Fruit fly (Drosophila melanogaster) whole organism, pupa: ENCODE results near the gene Cyp313b1.
A peak's percentile ranks its signal among the peaks of the same experiment; 100 is the strongest.

Experiments used
- CG10348 ChIP-seq: fragments of 200-800 bp; sonication (Bioruptor generic); IDR thresholded peaks from 2 replicates; pipeline ENCODE4 v1.3.6; 2022; ENCODE audit warnings: missing biosample characterization, missing genetic modification characterization
- CG12605 ChIP-seq: fragments of 200-800 bp; sonication (Bioruptor generic); IDR thresholded peaks from 2 replicates; pipeline ENCODE4 v1.3.6; 2022; ENCODE audit warnings: missing biosample characterization, missing genetic modification characterization
- CG13204 ChIP-seq: fragments of 200-800 bp; sonication (Bioruptor generic); optimal IDR thresholded peaks from 2 replicates; lab custom pipeline; 2018; ENCODE audit warnings: missing biosample characterization, mild to moderate bottlenecking, missing genetic modification characterization, moderate library complexity
- CG14655 ChIP-seq: fragments of 200-800 bp; sonication (Bioruptor generic); optimal IDR thresholded peaks from 3 replicates; lab custom pipeline; 2017; ENCODE audit warnings: mild to moderate bottlenecking, missing biosample characterization, missing genetic modification reagents, missing genetic modification characterization
- CG15710 ChIP-seq: fragments of 200-800 bp; sonication (Bioruptor generic); optimal IDR thresholded peaks from 2 replicates; lab custom pipeline; 2018; ENCODE audit warnings: missing biosample characterization, mild to moderate bottlenecking, missing genetic modification characterization, moderate library complexity
- CG17806 ChIP-seq: fragments of 200-800 bp; sonication (Bioruptor generic); optimal IDR thresholded peaks from 2 replicates; lab custom pipeline; 2018; ENCODE audit warnings: missing biosample characterization, mild to moderate bottlenecking, missing genetic modification characterization, moderate library complexity
- CG32121 ChIP-seq: fragments of 200-800 bp; sonication (Bioruptor generic); IDR thresholded peaks from 2 replicates; pipeline ENCODE4 v1.3.6; 2022; ENCODE audit warnings: missing biosample characterization, missing genetic modification characterization
- CG34367 ChIP-seq: fragments of 200-800 bp; sonication (Bioruptor generic); optimal IDR thresholded peaks from 2 replicates; lab custom pipeline; 2018; ENCODE audit warnings: missing biosample characterization, mild to moderate bottlenecking, missing genetic modification characterization
- CG4496 ChIP-seq: fragments of 200-800 bp; sonication (Bioruptor generic); IDR thresholded peaks from 3 replicates; pipeline ENCODE4 v1.3.6; 2022; ENCODE audit warnings: missing biosample characterization, missing genetic modification characterization
- CG8159 ChIP-seq: fragments of 200-800 bp; sonication (Bioruptor generic); optimal IDR thresholded peaks from 3 replicates; lab custom pipeline; 2018; ENCODE audit warnings: missing biosample characterization, mild to moderate bottlenecking, missing genetic modification characterization, moderate library complexity
- CG8301 ChIP-seq: fragments of 200-800 bp; sonication (Bioruptor generic); optimal IDR thresholded peaks from 2 replicates; lab custom pipeline; 2018; ENCODE audit warnings: missing biosample characterization, mild to moderate bottlenecking, missing genetic modification characterization
- CG9948 ChIP-seq: fragments of 200-800 bp; sonication (Bioruptor generic); optimal IDR thresholded peaks from 2 replicates; lab custom pipeline; 2018; ENCODE audit warnings: missing biosample characterization, mild to moderate bottlenecking, missing genetic modification characterization, moderate library complexity
- D1 ChIP-seq: fragments of 200-800 bp; sonication (Bioruptor generic); optimal IDR thresholded peaks from 2 replicates; lab custom pipeline; 2018; ENCODE audit warnings: missing biosample characterization, mild to moderate bottlenecking, missing genetic modification characterization, moderate library complexity
- EcR ChIP-seq: fragments of 200-800 bp; sonication (Bioruptor generic); optimal IDR thresholded peaks from 3 replicates; lab custom pipeline; 2019; ENCODE audit warnings: missing biosample characterization, missing genetic modification characterization, mild to moderate bottlenecking, moderate library complexity, missing genetic modification reagents
- Ets98B ChIP-seq: fragments of 200-800 bp; sonication (Bioruptor generic); IDR thresholded peaks from 2 replicates; pipeline ENCODE4 v1.3.6; 2022; ENCODE audit warnings: missing biosample characterization, missing genetic modification characterization
- Pif1A ChIP-seq: fragments of 200-800 bp; sonication (Bioruptor generic); optimal IDR thresholded peaks from 3 replicates; lab custom pipeline; 2016; ENCODE audit warnings: missing biosample characterization, missing genetic modification characterization
- Pif1B ChIP-seq: fragments of 200-800 bp; sonication (Bioruptor generic); optimal IDR thresholded peaks from 3 replicates; lab custom pipeline; 2016; ENCODE audit warnings: missing biosample characterization, missing genetic modification characterization
- Snoo ChIP-seq: fragments of 200-800 bp; sonication (Bioruptor generic); optimal IDR thresholded peaks from 3 replicates; lab custom pipeline; 2017; ENCODE audit warnings: missing biosample characterization, mild to moderate bottlenecking, missing genetic modification characterization, inconsistent platforms
- fd96Ca ChIP-seq: fragments of 200-800 bp; sonication (Bioruptor generic); IDR thresholded peaks from 3 replicates; pipeline ENCODE4 v1.3.6; 2022; ENCODE audit warnings: missing biosample characterization, missing genetic modification characterization
- gl ChIP-seq: fragments of 200-800 bp; sonication (Bioruptor generic); optimal IDR thresholded peaks from 2 replicates; lab custom pipeline; 2018; ENCODE audit warnings: missing biosample characterization, mild to moderate bottlenecking, missing genetic modification characterization
- rn ChIP-seq: fragments of 200-800 bp; sonication (Bioruptor generic); IDR thresholded peaks from 2 replicates; pipeline ENCODE4 v1.3.6; 2022; ENCODE audit warnings: missing biosample characterization, missing genetic modification characterization

Gene Cyp313b1

dm6 chr3R:8642376-8642966 lies 3.0 kb downstream of the Cyp313b1 start:
- 0 out of 3 replicates have a peak, but pooled peaks have one; percentile 21 for TF ChIP-seq CG4496 (GFP tag; lab: Robert Waterston, UW)
- no peak for TF ChIP-seq gl (tag; lab: Kevin White, UChicago)

dm6 chr3R:8638629-8639028 lies 6.8 kb downstream of the Cyp313b1 start:
- no peak for TF ChIP-seq CG32121 (GFP tag; lab: Robert Waterston, UW)
- TF ChIP-seq Ets98B: no peak
- no peak for TF ChIP-seq CG13204 (GFP tag; lab: Kevin White, UChicago)
- no peak for TF ChIP-seq Pif1B (GFP tag; lab: Kevin White, UChicago)
- no peak for TF ChIP-seq CG10348 (GFP tag; lab: Robert Waterston, UW)
- no peak for TF ChIP-seq CG12605 (GFP tag; lab: Robert Waterston, UW)
- no peak for TF ChIP-seq fd96Ca (GFP tag; lab: Robert Waterston, UW)
- TF ChIP-seq Snoo (tag; lab: Kevin White, UChicago): no peak
- TF ChIP-seq Pif1A (GFP tag; lab: Kevin White, UChicago): no peak
- TF ChIP-seq D1: no peak
- TF ChIP-seq CG4496 (GFP tag; lab: Robert Waterston, UW): no peak
- TF ChIP-seq CG17806 (tag; lab: Kevin White, UChicago): no peak
- TF ChIP-seq rn (GFP tag; lab: Robert Waterston, UW): no peak
- TF ChIP-seq CG8159 (tag; lab: Kevin White, UChicago): no peak

DNA sequence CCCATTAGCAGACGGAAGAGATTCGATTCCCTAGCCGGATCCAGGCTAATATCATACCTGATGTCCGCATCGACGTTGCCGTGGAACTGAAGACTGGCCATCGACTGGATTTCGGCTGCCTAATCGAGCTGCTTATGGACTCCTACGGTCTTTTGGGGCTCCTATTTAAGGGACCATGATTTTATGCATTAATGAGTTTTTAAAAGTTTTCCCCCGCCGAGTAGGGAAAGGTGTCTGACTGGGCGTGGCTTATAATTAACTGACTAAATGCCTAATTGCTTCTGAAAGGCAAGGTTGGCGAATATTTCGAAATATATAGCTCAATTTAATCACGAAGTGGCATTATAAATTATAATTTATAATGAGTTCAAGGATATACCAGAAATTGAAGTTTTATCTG lies 9.7 kb downstream of the Cyp313b1 start, which contains the start of gene Or85e:
Or85e (minus strand) TSS at position 101 of the 400 bp plus-strand sequence.
- TF ChIP-seq CG17806 (tag; lab: Kevin White, UChicago) (no peak), CG8301 (no peak), CG34367 (tag; lab: Kevin White, UChicago) (no peak), CG15710 (tag; lab: Kevin White, UChicago) (no peak), rn (GFP tag; lab: Robert Waterston, UW) (no peak), D1 (no peak), Pif1B (GFP tag; lab: Kevin White, UChicago) (no peak), CG10348 (GFP tag; lab: Robert Waterston, UW) (no peak), CG14655 (GFP tag; lab: Kevin White, UChicago) (no peak), Snoo (tag; lab: Kevin White, UChicago) (no peak), CG32121 (GFP tag; lab: Robert Waterston, UW) (no peak), CG8159 (tag; lab: Kevin White, UChicago) (no peak), CG12605 (GFP tag; lab: Robert Waterston, UW) (no peak), EcR (GFP tag; lab: Kevin White, UChicago) (no peak), fd96Ca (GFP tag; lab: Robert Waterston, UW) (no peak)
- TF ChIP-seq, all 21 proteins: peak for 0

DNA sequence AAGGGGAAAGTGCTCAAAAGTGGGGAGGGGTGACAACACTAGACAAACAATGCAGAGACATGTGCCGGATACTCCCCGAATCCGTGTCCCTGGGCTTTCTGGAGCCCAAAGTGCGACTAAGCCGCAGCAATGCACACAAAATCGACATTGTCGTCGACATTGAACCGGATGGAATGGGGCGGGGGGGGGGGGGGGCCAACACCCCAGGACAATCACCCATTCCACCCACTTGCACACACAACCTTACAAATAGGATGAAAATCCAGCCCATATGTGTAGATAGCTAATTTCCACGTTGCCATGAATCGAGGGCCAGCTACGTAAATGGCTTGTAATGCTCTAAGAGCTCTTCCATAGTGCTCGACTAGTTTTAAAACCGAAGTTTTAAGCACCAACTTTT lies 24.7 kb downstream of the Cyp313b1 start:
- TF ChIP-seq CG34367 (tag; lab: Kevin White, UChicago): no peak

- TF ChIP-seq Ets98B: no peak
- TF ChIP-seq CG17806 (tag; lab: Kevin White, UChicago): no peak
- no peak for TF ChIP-seq gl (tag; lab: Kevin White, UChicago)
- no peak for TF ChIP-seq CG15710 (tag; lab: Kevin White, UChicago)
- no peak for TF ChIP-seq CG14655 (GFP tag; lab: Kevin White, UChicago)
- no peak for TF ChIP-seq CG13204 (GFP tag; lab: Kevin White, UChicago)
- TF ChIP-seq Pif1B (GFP tag; lab: Kevin White, UChicago): no peak
- TF ChIP-seq, all 21 proteins: peak for 0
Observed at dm6 chr3R:8619089-8619488, 26.4 kb downstream of the Cyp313b1 start.

- no peak for TF ChIP-seq CG10348 (GFP tag; lab: Robert Waterston, UW)
- no peak for TF ChIP-seq CG4496 (GFP tag; lab: Robert Waterston, UW)
- TF ChIP-seq CG17806 (tag; lab: Kevin White, UChicago): no peak
- TF ChIP-seq Pif1B (GFP tag; lab: Kevin White, UChicago): no peak
- no peak for TF ChIP-seq Pif1A (GFP tag; lab: Kevin White, UChicago)
- no peak for TF ChIP-seq gl (tag; lab: Kevin White, UChicago)
Observed at dm6 chr3R:8616149-8616548, 29.3 kb downstream of the Cyp313b1 start.

- no peak for TF ChIP-seq CG15710 (tag; lab: Kevin White, UChicago)
- TF ChIP-seq Pif1B (GFP tag; lab: Kevin White, UChicago): no peak
- no peak for TF ChIP-seq CG10348 (GFP tag; lab: Robert Waterston, UW)
- TF ChIP-seq CG17806 (tag; lab: Kevin White, UChicago): no peak
- TF ChIP-seq CG8301: no peak
- no peak for TF ChIP-seq rn (GFP tag; lab: Robert Waterston, UW)
- no peak for TF ChIP-seq D1
- no peak for TF ChIP-seq Ets98B
- TF ChIP-seq CG12605 (GFP tag; lab: Robert Waterston, UW): no peak
- no peak for TF ChIP-seq CG8159 (tag; lab: Kevin White, UChicago)
- no peak for TF ChIP-seq fd96Ca (GFP tag; lab: Robert Waterston, UW)
- TF ChIP-seq CG13204 (GFP tag; lab: Kevin White, UChicago): no peak
- TF ChIP-seq CG32121 (GFP tag; lab: Robert Waterston, UW): no peak
- no peak for TF ChIP-seq CG9948 (tag; lab: Kevin White, UChicago)
- TF ChIP-seq gl (tag; lab: Kevin White, UChicago): no peak
- TF ChIP-seq CG14655 (GFP tag; lab: Kevin White, UChicago): no peak
- TF ChIP-seq EcR (GFP tag; lab: Kevin White, UChicago): no peak
- no peak for TF ChIP-seq Pif1A (GFP tag; lab: Kevin White, UChicago)
Observed at dm6 chr3R:8596161-8596560, 49.3 kb downstream of the Cyp313b1 start.
